Worm (Caenorhabditis elegans): ENCODE results near the gene T01D3.6.

DNA sequence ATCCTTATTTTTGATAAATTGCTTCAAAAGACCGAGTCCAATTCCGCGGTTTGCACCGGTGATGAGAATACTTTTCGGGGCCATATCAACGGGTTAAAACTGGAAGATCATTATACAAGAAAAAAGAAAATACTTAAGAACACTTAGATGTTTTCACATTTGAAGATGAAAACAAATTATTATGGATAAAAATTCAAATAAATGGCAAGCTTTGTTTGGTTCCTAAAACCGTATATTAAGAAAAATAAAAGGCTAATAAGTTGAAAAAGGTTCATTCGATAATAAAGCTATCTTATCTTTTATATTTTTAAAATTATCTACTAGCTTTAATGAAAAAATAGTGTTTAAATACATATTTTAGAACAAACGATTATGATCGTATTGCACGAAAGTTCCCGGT lies 36.9 kb downstream of the T01D3.6 start, which contains the start of gene F20G2.1:
- no peak for TF ChIP-seq cog-1 (tag; optimal IDR thresholded peaks at IDR 0.05)
- no peak for TF ChIP-seq tab-1 (GFP tag; IDR thresholded peaks at IDR 0.05)
- TF ChIP-seq ztf-29 (GFP tag; IDR thresholded peaks at IDR 0.05) = no peak
- no peak for TF ChIP-seq T22C8.4 (GFP tag; IDR thresholded peaks at IDR 0.05)
- TF ChIP-seq flt-1 (GFP tag; IDR thresholded peaks at IDR 0.05) = no peak

Measured in whole organism, midembryonic.